Worm (Caenorhabditis elegans): ENCODE results near the gene B0393.7.

Gene B0393.7

ce11 chrIII:4731295-4731988 lies 46.5 kb downstream of the B0393.7 start, which contains the start of gene F17C8.3:
TSS of gene F17C8.3 (plus strand) at chrIII:4731938.
- peak; percentile 48 for TF ChIP-seq nfya-1 (tag; optimal IDR thresholded peaks at IDR 0.05; ENCODE audit: insufficient read depth)
- no peak for TF ChIP-seq nhr-11 (tag; optimal IDR thresholded peaks at IDR 0.05)
- no peak for TF ChIP-seq ceh-16 (tag; optimal IDR thresholded peaks at IDR 0.05)
- no peak for TF ChIP-seq fos-1 (tag; optimal IDR thresholded peaks at IDR 0.05)
- TF ChIP-seq mdl-1 (tag; optimal IDR thresholded peaks at IDR 0.05), result peak; percentile 10
